Worm (Caenorhabditis elegans) whole organism, L1 larva: ENCODE measurements around the gene his-40.

Experiments
- C04F5.9 ChIP-seq: sonication (generic microtip); optimal IDR thresholded peaks from 2 replicates; lab custom pipeline; 2016; ENCODE audit warnings: missing genetic modification characterization, missing compliant biosample characterization
- C34B4.2 ChIP-seq: sonication (generic microtip); optimal IDR thresholded peaks from 2 replicates; lab custom pipeline; 2017; ENCODE audit warnings: mild to moderate bottlenecking, missing genetic modification characterization, missing compliant biosample characterization
- F16B12.6 ChIP-seq: fragments of 150-350 bp; optimal IDR thresholded peaks from 2 replicates; lab custom pipeline; 2014; ENCODE audit warnings: missing biosample characterization, missing genetic modification characterization
- Y116A8C.19 ChIP-seq: sonication (generic microtip); optimal IDR thresholded peaks from 2 replicates; lab custom pipeline; 2016; ENCODE audit warnings: missing compliant biosample characterization, missing genetic modification characterization, borderline replicate concordance
- alr-1 ChIP-seq: fragments of 200-800 bp; sonication (Bioruptor generic); optimal IDR thresholded peaks from 2 replicates; lab custom pipeline; 2018; ENCODE audit warnings: borderline replicate concordance, mild to moderate bottlenecking, missing genetic modification characterization, missing compliant biosample characterization
- ama-1 ChIP-seq: fragments of 150-350 bp; optimal IDR thresholded peaks from 2 replicates; lab custom pipeline; 2014
- ceh-8 ChIP-seq: fragments of 200-800 bp; sonication (Bioruptor generic); optimal IDR thresholded peaks from 2 replicates; lab custom pipeline; 2018; ENCODE audit warnings: mild to moderate bottlenecking, missing genetic modification characterization, moderate library complexity, missing compliant biosample characterization
- ceh-88 ChIP-seq: fragments of 200-800 bp; sonication (Bioruptor generic); IDR thresholded peaks from 2 replicates; pipeline ENCODE4 v1.3.6; 2022; ENCODE audit warnings: missing genetic modification characterization, missing compliant biosample characterization
- dsc-1 ChIP-seq: sonication (generic microtip); optimal IDR thresholded peaks from 2 replicates; lab custom pipeline; 2016; ENCODE audit warnings: mild to moderate bottlenecking, missing genetic modification characterization, missing compliant biosample characterization
- efl-3 ChIP-seq: fragments of 200-800 bp; sonication (Bioruptor generic); optimal IDR thresholded peaks from 2 replicates; lab custom pipeline; 2018; ENCODE audit warnings: mild to moderate bottlenecking, missing genetic modification characterization, missing compliant biosample characterization
- egl-27 ChIP-seq, 2 experiments: fragments of 150-350 bp in 1 of 2; sonication (generic microtip); optimal IDR thresholded peaks; 3 replicates each; lab custom pipeline; 2017 to 2018; ENCODE audit warnings: missing biosample characterization in 2 of 2, missing genetic modification characterization in 2 of 2, missing genetic modification reagents in 2 of 2
- elt-2 ChIP-seq: sonication (generic microtip); optimal IDR thresholded peaks from 2 replicates; lab custom pipeline; 2016; ENCODE audit warnings: missing genetic modification characterization, mild to moderate bottlenecking, inconsistent platforms, missing compliant biosample characterization, missing genetic modification reagents
- elt-3 ChIP-seq, 6 experiments: fragments of 150-350 bp in 1 of 6; sonication (generic microtip); optimal IDR thresholded peaks; 2 replicates each; lab custom pipeline; 2017 to 2018; ENCODE audit warnings: missing biosample characterization in 6 of 6, missing genetic modification characterization in 6 of 6, inconsistent platforms in 1 of 6
- ets-5 ChIP-seq: fragments of 200-800 bp; sonication (Bioruptor generic); IDR thresholded peaks from 2 replicates; pipeline ENCODE4 v1.3.6; 2022; ENCODE audit warnings: missing genetic modification characterization, missing compliant biosample characterization
- fkh-10 ChIP-seq: sonication (generic microtip); optimal IDR thresholded peaks from 2 replicates; lab custom pipeline; 2017; ENCODE audit warnings: missing biosample characterization, missing genetic modification reagents, missing genetic modification characterization
- fkh-4 ChIP-seq: sonication (generic microtip); optimal IDR thresholded peaks from 2 replicates; lab custom pipeline; 2016; ENCODE audit warnings: missing compliant biosample characterization, missing genetic modification characterization, borderline replicate concordance
- fkh-8 ChIP-seq: sonication (generic microtip); optimal IDR thresholded peaks from 2 replicates; lab custom pipeline; 2016; ENCODE audit warnings: mild to moderate bottlenecking, missing genetic modification characterization, missing compliant biosample characterization
- fos-1 ChIP-seq: fragments of 150-350 bp; optimal IDR thresholded peaks from 2 replicates; lab custom pipeline; 2014; ENCODE audit warnings: missing biosample characterization, missing genetic modification characterization
- grh-1 ChIP-seq: fragments of 200-800 bp; sonication (Bioruptor generic); IDR thresholded peaks from 2 replicates; pipeline ENCODE4 v1.3.6; 2022; ENCODE audit warnings: missing genetic modification reagents, missing genetic modification characterization, missing compliant biosample characterization
- hlh-17 ChIP-seq: fragments of 200-800 bp; sonication (Bioruptor generic); optimal IDR thresholded peaks from 2 replicates; lab custom pipeline; 2018; ENCODE audit warnings: missing genetic modification characterization, mild to moderate bottlenecking, missing compliant biosample characterization, moderate library complexity, borderline replicate concordance
- hlh-4 ChIP-seq: sonication (generic microtip); optimal IDR thresholded peaks from 2 replicates; lab custom pipeline; 2016; ENCODE audit warnings: mild to moderate bottlenecking, missing genetic modification characterization, missing compliant biosample characterization
- isw-1 ChIP-seq: fragments of 200-800 bp; sonication (Bioruptor generic); IDR thresholded peaks from 2 replicates; pipeline ENCODE4 v1.3.6; 2022; ENCODE audit warnings: missing genetic modification characterization, missing compliant biosample characterization
- jun-1 ChIP-seq: fragments of 150-350 bp; optimal IDR thresholded peaks from 2 replicates; lab custom pipeline; 2014; ENCODE audit warnings: missing biosample characterization, missing genetic modification reagents, missing genetic modification characterization
- lin-13 ChIP-seq: fragments of 150-350 bp; optimal IDR thresholded peaks from 2 replicates; lab custom pipeline; 2014; ENCODE audit warnings: missing biosample characterization, missing genetic modification reagents, missing genetic modification characterization
- lin-35 ChIP-seq, 2 experiments: fragments of 150-350 bp; optimal IDR thresholded peaks; 2 replicates each; lab custom pipeline; 2014; ENCODE audit warnings: missing biosample characterization in 2 of 2, missing genetic modification characterization in 2 of 2, missing genetic modification reagents in 2 of 2
- lir-3 ChIP-seq: sonication (generic microtip); optimal IDR thresholded peaks from 2 replicates; lab custom pipeline; 2016; ENCODE audit warnings: mild to moderate bottlenecking, missing genetic modification characterization, moderate library complexity, missing compliant biosample characterization; ENCODE audit not compliant: poor library complexity
- mab-9 ChIP-seq: fragments of 200-800 bp; sonication (Bioruptor generic); IDR thresholded peaks from 2 replicates; pipeline ENCODE4 v1.3.6; 2022; ENCODE audit warnings: missing genetic modification reagents, missing genetic modification characterization, missing compliant biosample characterization
- mdl-1 ChIP-seq, 2 experiments: fragments of 150-350 bp; optimal IDR thresholded peaks; 2 replicates each; lab custom pipeline; 2014 to 2017; ENCODE audit warnings: missing biosample characterization in 2 of 2, missing genetic modification characterization in 2 of 2, inconsistent platforms in 1 of 2
- mef-2 ChIP-seq: fragments of 150-350 bp; optimal IDR thresholded peaks from 2 replicates; lab custom pipeline; 2014; ENCODE audit warnings: missing biosample characterization, missing genetic modification characterization
- mep-1 ChIP-seq: fragments of 150-350 bp; optimal IDR thresholded peaks from 2 replicates; lab custom pipeline; 2014; ENCODE audit warnings: missing biosample characterization, missing genetic modification characterization
- nhr-20 ChIP-seq: sonication (generic microtip); optimal IDR thresholded peaks from 2 replicates; lab custom pipeline; 2016; ENCODE audit warnings: mild to moderate bottlenecking, missing genetic modification characterization, missing compliant biosample characterization
- nhr-237 ChIP-seq: fragments of 150-350 bp; optimal IDR thresholded peaks from 2 replicates; lab custom pipeline; 2014; ENCODE audit warnings: missing biosample characterization, missing genetic modification characterization
- nhr-28 ChIP-seq: fragments of 150-350 bp; optimal IDR thresholded peaks from 2 replicates; lab custom pipeline; 2014; ENCODE audit warnings: missing biosample characterization, missing genetic modification characterization
- nhr-47 ChIP-seq: sonication (generic microtip); optimal IDR thresholded peaks from 2 replicates; lab custom pipeline; 2016; ENCODE audit warnings: mild to moderate bottlenecking, missing genetic modification characterization, moderate library complexity, missing compliant biosample characterization
- nhr-71 ChIP-seq: sonication (generic microtip); optimal IDR thresholded peaks from 2 replicates; lab custom pipeline; 2016; ENCODE audit warnings: mild to moderate bottlenecking, missing genetic modification characterization, moderate library complexity, missing compliant biosample characterization
- nhr-76 ChIP-seq: sonication (generic microtip); optimal IDR thresholded peaks from 2 replicates; lab custom pipeline; 2017; ENCODE audit warnings: missing biosample characterization, missing genetic modification characterization
- nhr-85 ChIP-seq: sonication (generic microtip); peaks from one replicate; lab custom pipeline; 2016; ENCODE audit warnings: missing genetic modification characterization, inconsistent platforms, missing compliant biosample characterization
- nhr-90 ChIP-seq: sonication (generic microtip); optimal IDR thresholded peaks from 2 replicates; lab custom pipeline; 2016; ENCODE audit warnings: mild to moderate bottlenecking, missing genetic modification characterization, missing compliant biosample characterization; ENCODE audit not compliant: poor library complexity
- pqm-1 ChIP-seq: sonication (generic microtip); optimal IDR thresholded peaks from 3 replicates; lab custom pipeline; 2017; ENCODE audit warnings: missing biosample characterization, missing genetic modification characterization
- snpc-4 ChIP-seq: fragments of 150-350 bp; optimal IDR thresholded peaks from 2 replicates; lab custom pipeline; 2014; ENCODE audit warnings: missing biosample characterization, missing genetic modification characterization
- snu-23 ChIP-seq: sonication (generic microtip); optimal IDR thresholded peaks from 2 replicates; lab custom pipeline; 2016; ENCODE audit warnings: missing genetic modification characterization, missing compliant biosample characterization
- sptf-1 ChIP-seq: fragments of 150-350 bp; optimal IDR thresholded peaks from 2 replicates; lab custom pipeline; 2014; ENCODE audit warnings: missing biosample characterization, missing genetic modification characterization
- tbx-2 ChIP-seq: sonication (generic microtip); optimal IDR thresholded peaks from 2 replicates; lab custom pipeline; 2016; ENCODE audit warnings: missing genetic modification characterization, missing compliant biosample characterization
- tlp-1 ChIP-seq: fragments of 150-350 bp; optimal IDR thresholded peaks from 2 replicates; lab custom pipeline; 2014; ENCODE audit warnings: missing biosample characterization, missing genetic modification characterization
- unc-130 ChIP-seq: fragments of 150-350 bp; optimal IDR thresholded peaks from 2 replicates; lab custom pipeline; 2017; ENCODE audit warnings: missing biosample characterization, missing genetic modification characterization, inconsistent platforms
- unc-30 ChIP-seq: sonication (generic microtip); optimal IDR thresholded peaks from 2 replicates; lab custom pipeline; 2017; ENCODE audit warnings: missing biosample characterization, missing genetic modification characterization
- unc-86 ChIP-seq: sonication (generic microtip); optimal IDR thresholded peaks from 2 replicates; lab custom pipeline; 2016; ENCODE audit warnings: missing genetic modification characterization, missing compliant biosample characterization
- unc-98 ChIP-seq: fragments of 200-800 bp; sonication (Bioruptor generic); IDR thresholded peaks from 2 replicates; pipeline ENCODE4 v1.3.6; 2022; ENCODE audit warnings: missing genetic modification characterization, missing compliant biosample characterization
- vab-15 ChIP-seq: sonication (generic microtip); optimal IDR thresholded peaks from 2 replicates; lab custom pipeline; 2017; ENCODE audit warnings: missing genotype, mild to moderate bottlenecking, missing genetic modification characterization, missing compliant biosample characterization
- zag-1 ChIP-seq: fragments of 150-350 bp; optimal IDR thresholded peaks from 2 replicates; lab custom pipeline; 2014; ENCODE audit warnings: missing biosample characterization, missing genetic modification characterization
- zip-4 ChIP-seq: fragments of 200-800 bp; sonication (Bioruptor generic); optimal IDR thresholded peaks from 2 replicates; lab custom pipeline; 2018; ENCODE audit warnings: mild to moderate bottlenecking, missing genetic modification characterization, moderate library complexity, missing compliant biosample characterization
- ztf-11 ChIP-seq, 2 experiments: sonication (generic microtip); optimal IDR thresholded peaks; 2 replicates each; lab custom pipeline; 2016 to 2017; ENCODE audit warnings: missing genetic modification characterization in 2 of 2, missing biosample characterization in 1 of 2, missing compliant biosample characterization in 1 of 2
- ztf-4 ChIP-seq: fragments of 150-350 bp; optimal IDR thresholded peaks from 2 replicates; lab custom pipeline; 2014; ENCODE audit warnings: missing biosample characterization, missing genetic modification characterization

The his-40 gene

ce11 chrX:7334302-7334724 lies 24.4 kb downstream of the his-40 start, which contains the start of gene epg-7 (continued):
- TF ChIP-seq mdl-1 (tag; optimal IDR thresholded peaks at IDR 0.05; lab: Kevin White, UChicago) (peak; percentile 93 to 98), egl-27 (tag; optimal IDR thresholded peaks at IDR 0.05; lab: Kevin White, UChicago) (peak; percentile 42 to 46), Y116A8C.19 (tag; lab: Kevin White, UChicago) (no peak), nhr-20 (tag; lab: Kevin White, UChicago) (peak; percentile 98), pqm-1 (no peak), fkh-8 (tag; lab: Kevin White, UChicago) (peak; percentile 98), nhr-71 (peak; percentile 99), ztf-4 (tag; lab: Kevin White, UChicago) (peak; percentile 96), unc-30 (tag; lab: Kevin White, UChicago) (no peak), vab-15 (tag; lab: Kevin White, UChicago) (no peak), jun-1 (peak; percentile 95), ets-5 (GFP tag; lab: Robert Waterston, UW) (no peak), isw-1 (GFP tag; lab: Robert Waterston, UW) (peak; percentile 90), sptf-1 (tag; lab: Kevin White, UChicago) (no peak), ceh-8 (GFP tag; lab: Kevin White, UChicago) (peak; percentile 95), mep-1 (tag; lab: Kevin White, UChicago) (peak; percentile 95), mab-9 (peak; percentile 88), ama-1 (lab: Kevin White, UChicago) (peak; percentile 80), nhr-28 (tag; lab: Kevin White, UChicago) (no peak), lin-35 (GFP tag; optimal IDR thresholded peaks at IDR 0.05; lab: Kevin White, UChicago) (peak; percentile 84 to 90), efl-3 (peak; percentile 4), ceh-88 (GFP tag; lab: Robert Waterston, UW) (peak; percentile 87), F16B12.6 (tag; lab: Kevin White, UChicago) (peak; percentile 94), lir-3 (tag; lab: Kevin White, UChicago) (peak; percentile 80), snu-23 (GFP tag; lab: Kevin White, UChicago) (peak; percentile 99), nhr-237 (peak; percentile 75), grh-1 (GFP tag; lab: Robert Waterston, UW) (peak; percentile 89), elt-3 (tag; optimal IDR thresholded peaks at IDR 0.05; lab: Kevin White, UChicago) (peak in 3 of 6 experiments; percentile 7 to 88 (median 86)), elt-2 (peak; percentile 89), fkh-4 (tag; lab: Kevin White, UChicago) (peak; percentile 71), ztf-11 (tag; optimal IDR thresholded peaks at IDR 0.05; lab: Kevin White, UChicago) (peak in 1 of 2 experiments; percentile 89), fkh-10 (GFP tag; lab: Kevin White, UChicago) (peak; percentile 88), unc-86 (tag; lab: Kevin White, UChicago) (peak; percentile 94), fos-1 (tag; lab: Kevin White, UChicago) (peak; percentile 86), C34B4.2 (no peak), zag-1 (tag; lab: Kevin White, UChicago) (peak; percentile 90), nhr-85 (tag; lab: Kevin White, UChicago) (peak; percentile 99), tlp-1 (tag; lab: Kevin White, UChicago) (no peak), hlh-17 (GFP tag; lab: Kevin White, UChicago) (no peak), hlh-4 (tag; lab: Kevin White, UChicago) (no peak), alr-1 (tag; lab: Kevin White, UChicago) (no peak), lin-13 (GFP tag; lab: Kevin White, UChicago) (peak; percentile 94), unc-130 (peak; percentile 88), tbx-2 (tag; lab: Kevin White, UChicago) (peak; percentile 98), dsc-1 (tag; lab: Kevin White, UChicago) (peak; percentile 99), snpc-4 (peak; percentile 65), nhr-76 (tag; lab: Kevin White, UChicago) (no peak), mef-2 (tag; lab: Kevin White, UChicago) (peak; percentile 73), unc-98 (GFP tag; lab: Robert Waterston, UW) (peak; percentile 31; the same call in 1 of the 2 replicates), nhr-90 (peak; percentile 95), nhr-47 (tag; lab: Kevin White, UChicago) (peak; percentile 97), zip-4 (GFP tag; lab: Kevin White, UChicago) (peak; percentile 84), C04F5.9 (tag; lab: Kevin White, UChicago) (peak; percentile 72)
